Worm (Caenorhabditis elegans) whole organism, midembryonic: ENCODE data around the gene C37H5.13.

ENCODE experiments used
- T22C8.4 ChIP-seq: fragments of 200-800 bp; sonication (Bioruptor generic); IDR thresholded peaks from 2 replicates; pipeline ENCODE4 v1.3.6; 2022; ENCODE audit warnings: missing genetic modification characterization, missing compliant biosample characterization
- ref-1 ChIP-seq: fragments of 200-800 bp; sonication (Bioruptor generic); conservative IDR thresholded peaks from 2 replicates; pipeline ENCODE4 v1.3.6; 2022; ENCODE audit warnings: missing genetic modification reagents, missing genetic modification characterization, missing compliant biosample characterization
- tab-1 ChIP-seq: fragments of 200-800 bp; sonication (Bioruptor generic); IDR thresholded peaks from 2 replicates; pipeline ENCODE4 v1.3.6; 2022; ENCODE audit warnings: missing genetic modification characterization, missing compliant biosample characterization

ce11 chrV:4842544-4842943 lies 20.2 kb downstream of the C37H5.13 start, which contains the start of the genes cwp-2 and cwp-3:
- TF ChIP-seq ref-1 (GFP tag; lab: Robert Waterston, UW) = no peak
- TF ChIP-seq T22C8.4 = no peak
- no peak for TF ChIP-seq tab-1
